Worm (Caenorhabditis elegans) whole organism, L4 larva: ENCODE data around the gene F23H11.7.
A peak's percentile ranks its signal among the peaks of the same experiment; 100 is the strongest.
"Not testable (repeated sequence)": the region's sequence is repeated elsewhere in the genome, so short reads cannot be mapped to it uniquely, and the experiment has no call there.

Source experiments
- D1046.2 ChIP-seq: fragments of 200-800 bp; sonication (Bioruptor generic); IDR thresholded peaks from 2 replicates; pipeline ENCODE4 v1.3.6; 2022; ENCODE audit warnings: missing genetic modification characterization, missing compliant biosample characterization
- F10B5.3 ChIP-seq: sonication (generic microtip); optimal IDR thresholded peaks from 2 replicates; lab custom pipeline; 2016; ENCODE audit warnings: mild to moderate bottlenecking, missing genetic modification characterization, missing compliant biosample characterization
- F26F4.8 ChIP-seq: fragments of 200-800 bp; sonication (Bioruptor generic); conservative IDR thresholded peaks from 2 replicates; pipeline ENCODE4 v1.3.6; 2022; ENCODE audit warnings: missing genetic modification characterization, missing compliant biosample characterization
- F49E8.2 ChIP-seq: sonication (generic microtip); optimal IDR thresholded peaks from 2 replicates; lab custom pipeline; 2016; ENCODE audit warnings: missing compliant biosample characterization, mild to moderate bottlenecking, missing genetic modification characterization, borderline replicate concordance
- T20F7.1 ChIP-seq: fragments of 200-800 bp; sonication (Bioruptor generic); optimal IDR thresholded peaks from 2 replicates; lab custom pipeline; 2018; ENCODE audit warnings: mild to moderate bottlenecking, missing genetic modification characterization, missing compliant biosample characterization
- T26A8.4 ChIP-seq: fragments of 200-800 bp; sonication (Bioruptor generic); IDR thresholded peaks from 2 replicates; pipeline ENCODE4 v1.3.6; 2022; ENCODE audit warnings: missing genetic modification characterization, missing compliant biosample characterization
- Y75B8A.6 ChIP-seq: fragments of 200-800 bp; sonication (Bioruptor generic); IDR thresholded peaks from 2 replicates; pipeline ENCODE4 v1.3.6; 2022; ENCODE audit warnings: missing genetic modification reagents, missing genetic modification characterization, missing compliant biosample characterization
- ZK337.2 ChIP-seq: fragments of 200-800 bp; sonication (Bioruptor generic); IDR thresholded peaks from 2 replicates; pipeline ENCODE4 v1.3.6; 2022; ENCODE audit warnings: missing genetic modification reagents, missing genetic modification characterization, missing compliant biosample characterization
- ama-1 ChIP-seq: fragments of 150-350 bp; optimal IDR thresholded peaks from 2 replicates; lab custom pipeline; 2014; ENCODE audit warnings: inconsistent platforms, mixed read lengths
- arid-1 ChIP-seq: fragments of 200-800 bp; sonication (Bioruptor generic); conservative IDR thresholded peaks from 2 replicates; pipeline ENCODE4 v1.3.6; 2022; ENCODE audit warnings: missing genetic modification reagents, missing genetic modification characterization, missing compliant biosample characterization
- ceh-62 ChIP-seq: sonication (generic microtip); optimal IDR thresholded peaks from 2 replicates; lab custom pipeline; 2017; ENCODE audit warnings: missing biosample characterization, missing genetic modification characterization
- daf-16 ChIP-seq, 3 experiments: sonication (generic microtip); optimal IDR thresholded peaks; 2 replicates each; lab custom pipeline; 2016 to 2017; ENCODE audit warnings: missing genetic modification characterization in 3 of 3, missing genetic modification reagents in 3 of 3, mild to moderate bottlenecking in 2 of 3, missing compliant biosample characterization in 2 of 3, missing biosample characterization in 1 of 3, moderate library complexity in 1 of 3
- daf-19 ChIP-seq: fragments of 200-800 bp; sonication (Bioruptor generic); conservative IDR thresholded peaks from 2 replicates; pipeline ENCODE4 v1.3.6; 2022; ENCODE audit warnings: missing genetic modification characterization, missing compliant biosample characterization
- dmd-8 ChIP-seq: fragments of 200-800 bp; sonication (Bioruptor generic); IDR thresholded peaks from 2 replicates; pipeline ENCODE4 v1.3.6; 2022; ENCODE audit warnings: missing genetic modification characterization, missing compliant biosample characterization
- dmd-9 ChIP-seq: fragments of 200-800 bp; sonication (Bioruptor generic); IDR thresholded peaks from 2 replicates; pipeline ENCODE4 v1.3.6; 2022; ENCODE audit warnings: missing genetic modification reagents, missing genetic modification characterization, missing compliant biosample characterization
- dpl-1 ChIP-seq: fragments of 150-350 bp; optimal IDR thresholded peaks from 2 replicates; lab custom pipeline; 2014; ENCODE audit warnings: missing biosample characterization, missing genetic modification reagents, missing genetic modification characterization
- duxl-1 ChIP-seq: sonication (generic microtip); optimal IDR thresholded peaks from 2 replicates; lab custom pipeline; 2016; ENCODE audit warnings: mild to moderate bottlenecking, missing genetic modification characterization, moderate library complexity, missing compliant biosample characterization; ENCODE audit not compliant: poor library complexity
- egl-27 ChIP-seq: sonication (generic microtip); optimal IDR thresholded peaks from 3 replicates; lab custom pipeline; 2017; ENCODE audit warnings: missing biosample characterization, missing genetic modification reagents, missing genetic modification characterization
- fkh-10 ChIP-seq: fragments of 150-350 bp; optimal IDR thresholded peaks from 2 replicates; lab custom pipeline; 2014; ENCODE audit warnings: missing biosample characterization, missing genetic modification reagents, missing genetic modification characterization
- hlh-30 ChIP-seq: sonication (generic microtip); optimal IDR thresholded peaks from 2 replicates; lab custom pipeline; 2017; ENCODE audit warnings: antibody characterized with exemption, mild to moderate bottlenecking, missing genetic modification characterization, missing compliant biosample characterization; ENCODE audit not compliant: insufficient read depth
- lin-1 ChIP-seq: fragments of 200-800 bp; sonication (Bioruptor generic); IDR thresholded peaks from 2 replicates; pipeline ENCODE4 v1.3.6; 2022; ENCODE audit warnings: missing genetic modification reagents, missing genetic modification characterization, missing compliant biosample characterization
- lir-3 ChIP-seq: sonication (generic microtip); optimal IDR thresholded peaks from 2 replicates; lab custom pipeline; 2016; ENCODE audit warnings: mild to moderate bottlenecking, missing genetic modification characterization, missing compliant biosample characterization
- mep-1 ChIP-seq: fragments of 150-350 bp; sonication (generic microtip); optimal IDR thresholded peaks from 3 replicates; lab custom pipeline; 2014; ENCODE audit warnings: missing biosample characterization, missing genetic modification characterization
- mes-2 ChIP-seq: sonication (generic microtip); optimal IDR thresholded peaks from 2 replicates; lab custom pipeline; 2016; ENCODE audit warnings: missing genotype, mild to moderate bottlenecking, missing genetic modification characterization, missing compliant biosample characterization; ENCODE audit not compliant: poor library complexity, severe bottlenecking
- nhr-10 ChIP-seq: fragments of 150-350 bp; optimal IDR thresholded peaks from 2 replicates; lab custom pipeline; 2014; ENCODE audit warnings: missing biosample characterization, missing genetic modification characterization
- nhr-102 ChIP-seq: sonication (generic microtip); optimal IDR thresholded peaks from 2 replicates; lab custom pipeline; 2016; ENCODE audit warnings: mild to moderate bottlenecking, missing genetic modification characterization, moderate library complexity, missing compliant biosample characterization
- nhr-42 ChIP-seq: fragments of 200-800 bp; sonication (Bioruptor generic); IDR thresholded peaks from 2 replicates; pipeline ENCODE4 v1.3.6; 2022; ENCODE audit warnings: missing genetic modification characterization, missing compliant biosample characterization
- nhr-48 ChIP-seq: sonication (generic microtip); optimal IDR thresholded peaks from 2 replicates; lab custom pipeline; 2016; ENCODE audit warnings: mild to moderate bottlenecking, missing genetic modification characterization, missing compliant biosample characterization
- nhr-6 ChIP-seq: fragments of 150-350 bp; optimal IDR thresholded peaks from 2 replicates; lab custom pipeline; 2014; ENCODE audit warnings: missing biosample characterization, missing genetic modification characterization
- nhr-77 ChIP-seq: fragments of 150-350 bp; optimal IDR thresholded peaks from 2 replicates; lab custom pipeline; 2014; ENCODE audit warnings: missing biosample characterization, missing genetic modification characterization
- pha-4 ChIP-seq, 2 experiments: fragments of 150-350 bp in 1 of 2; fragments of 200-800 bp in 1 of 2; sonication (Bioruptor generic) in 1 of 2; IDR thresholded peaks in 1 of 2; optimal IDR thresholded peaks in 1 of 2; 2 replicates each; pipeline versions ENCODE4 v1.3.6 to Lab custom; 2014 to 2022; ENCODE audit warnings: missing genetic modification characterization in 2 of 2, missing genetic modification reagents in 2 of 2, missing biosample characterization in 1 of 2, missing compliant biosample characterization in 1 of 2
- saeg-2 ChIP-seq: fragments of 200-800 bp; sonication (Bioruptor generic); IDR thresholded peaks from 2 replicates; pipeline ENCODE4 v1.3.6; 2022; ENCODE audit warnings: missing genetic modification reagents, missing genetic modification characterization, missing compliant biosample characterization
- snpc-4 ChIP-seq: fragments of 150-350 bp; optimal IDR thresholded peaks from 2 replicates; lab custom pipeline; 2014; ENCODE audit warnings: missing biosample characterization, missing genetic modification characterization
- spr-1 ChIP-seq: sonication (generic microtip); optimal IDR thresholded peaks from 2 replicates; lab custom pipeline; 2016; ENCODE audit warnings: mild to moderate bottlenecking, missing genetic modification characterization, missing compliant biosample characterization
- unc-130 ChIP-seq: sonication (generic microtip); optimal IDR thresholded peaks from 2 replicates; lab custom pipeline; 2016; ENCODE audit warnings: missing genetic modification reagents, missing genetic modification characterization, missing compliant biosample characterization
- unc-39 ChIP-seq: sonication (generic microtip); optimal IDR thresholded peaks from 2 replicates; lab custom pipeline; 2017; ENCODE audit warnings: missing biosample characterization, missing genetic modification characterization
- unc-62 ChIP-seq, 3 experiments: fragments of 150-350 bp in 1 of 3; sonication (generic microtip); optimal IDR thresholded peaks in 2 of 3; peaks in 1 of 3; 1 replicate in 1 of 3; 2 replicates in 2 of 3; lab custom pipeline; 2014 to 2017; ENCODE audit warnings: missing biosample characterization in 3 of 3, missing genetic modification characterization in 3 of 3, missing genetic modification reagents in 3 of 3, missing genotype in 1 of 3
- zfp-3 ChIP-seq: fragments of 200-800 bp; sonication (Bioruptor generic); conservative IDR thresholded peaks from 2 replicates; pipeline ENCODE4 v1.3.6; 2022; ENCODE audit warnings: missing genetic modification reagents, missing genetic modification characterization, missing compliant biosample characterization

The F23H11.7 gene

ce11 chrIII:936037-936507 is 16.9 kb upstream of the F23H11.7 start, which contains the start of gene fbxa-55 (continued):
- no peak for TF ChIP-seq fkh-10 (GFP tag; lab: Kevin White, UChicago)
- TF ChIP-seq daf-16 (GFP tag; optimal IDR thresholded peaks at IDR 0.05; lab: Kevin White, UChicago), result no peak
- TF ChIP-seq daf-16 (tag; optimal IDR thresholded peaks at IDR 0.05; lab: Kevin White, UChicago), result peak; percentile 51
- TF ChIP-seq egl-27 (tag; lab: Kevin White, UChicago), result no peak
- no peak for TF ChIP-seq dpl-1 (GFP tag; lab: Kevin White, UChicago)
- TF ChIP-seq mep-1 (tag; lab: Kevin White, UChicago), result no peak
- no peak for TF ChIP-seq lin-1 (GFP tag; lab: Robert Waterston, UW)
- no peak for TF ChIP-seq unc-39 (tag; lab: Kevin White, UChicago)
- no peak for TF ChIP-seq D1046.2 (GFP tag; lab: Robert Waterston, UW)
- no peak for TF ChIP-seq ceh-62 (tag; lab: Kevin White, UChicago)
- TF ChIP-seq duxl-1 (tag; lab: Kevin White, UChicago), result no peak
- TF ChIP-seq nhr-42 (GFP tag; lab: Robert Waterston, UW), result no peak
- no peak for TF ChIP-seq dmd-8 (GFP tag; lab: Robert Waterston, UW)
- no peak for TF ChIP-seq zfp-3 (GFP tag; lab: Robert Waterston, UW)
- no peak for TF ChIP-seq F49E8.2 (tag; lab: Kevin White, UChicago)
- no peak for TF ChIP-seq nhr-77 (tag; lab: Kevin White, UChicago)

DNA sequence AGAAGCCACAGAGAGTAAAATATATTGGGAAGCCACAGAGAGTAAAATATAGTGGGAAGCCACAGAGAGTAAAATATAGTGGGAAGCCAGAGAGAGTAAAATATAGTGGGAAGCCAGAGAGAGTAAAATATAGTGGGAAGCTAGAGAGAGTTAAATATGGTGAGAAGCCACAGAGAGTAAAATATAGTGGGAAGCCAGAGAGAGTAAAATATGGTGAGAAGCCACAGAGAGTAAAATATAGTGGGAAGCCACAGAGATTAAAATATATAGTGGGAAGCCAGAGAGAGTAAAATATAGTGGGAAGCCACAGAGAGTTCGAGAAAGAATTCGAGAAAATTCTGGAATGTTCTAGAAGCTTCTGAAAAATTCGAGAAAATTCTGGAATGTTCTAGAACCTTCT is 12.2 kb upstream of the F23H11.7 start:
- TF ChIP-seq lir-3, result peak; percentile 69
- peak; percentile 19 for TF ChIP-seq F10B5.3 (tag; lab: Kevin White, UChicago)
- peak in 1 of 2 experiments; percentile 57 for TF ChIP-seq daf-16 (GFP tag; optimal IDR thresholded peaks at IDR 0.05; lab: Kevin White, UChicago)
- not testable (repeated sequence) for TF ChIP-seq daf-16 (tag; optimal IDR thresholded peaks at IDR 0.05; lab: Kevin White, UChicago)
- TF ChIP-seq nhr-48, result peak; percentile 28
- TF ChIP-seq spr-1, result peak; percentile 65

- TF ChIP-seq arid-1 (GFP tag; lab: Robert Waterston, UW), result no peak
- no peak for TF ChIP-seq F26F4.8 (GFP tag; lab: Robert Waterston, UW)
- TF ChIP-seq F10B5.3 (tag; lab: Kevin White, UChicago), result no peak
Measured at ce11 chrIII:926216-926615, 7.0 kb upstream of the F23H11.7 start, which contains the start of gene pef-1. pef-1 (minus strand) TSS chrIII:926316.

- TF ChIP-seq daf-16 (GFP tag; optimal IDR thresholded peaks at IDR 0.05; lab: Kevin White, UChicago) (no peak), daf-16 (tag; optimal IDR thresholded peaks at IDR 0.05; lab: Kevin White, UChicago) (no peak), dmd-9 (GFP tag; lab: Robert Waterston, UW) (no peak), unc-62 (GFP tag; optimal IDR thresholded peaks at IDR 0.05 in 1 of 2; lab: Kevin White, UChicago) (no peak), unc-62 (tag; optimal IDR thresholded peaks at IDR 0.05; lab: Kevin White, UChicago) (no peak), nhr-10 (tag; lab: Kevin White, UChicago) (no peak), unc-39 (tag; lab: Kevin White, UChicago) (no peak), Y75B8A.6 (GFP tag; lab: Robert Waterston, UW) (no peak), zfp-3 (GFP tag; lab: Robert Waterston, UW) (no peak), ZK337.2 (no peak), mep-1 (tag; lab: Kevin White, UChicago) (no peak), T26A8.4 (no peak)
Measured at ce11 chrIII:916897-917296, 2.3 kb downstream of the F23H11.7 start, which contains the start of gene idpp-13. idpp-13 (minus strand) TSS chrIII:916997.

ce11 chrIII:910540-911311 is 8.5 kb downstream of the F23H11.7 start, which contains the start of the genes F23H11.5 and bra-2:
F23H11.5 (minus strand) TSS chrIII:910590.
bra-2 (plus strand) TSS chrIII:911261.
- no peak for TF ChIP-seq snpc-4 (tag; lab: Kevin White, UChicago)
- TF ChIP-seq dpl-1 (GFP tag; lab: Kevin White, UChicago), result peak; percentile 5
- peak; percentile 24 for TF ChIP-seq ama-1 (lab: Kevin White, UChicago)
- TF ChIP-seq pha-4 (GFP tag; IDR thresholded peaks at IDR 0.05; lab: Robert Waterston, UW), result no peak
- peak; percentile 43 for TF ChIP-seq pha-4 (tag; optimal IDR thresholded peaks at IDR 0.05; lab: Kevin White, UChicago)
- TF ChIP-seq Y75B8A.6 (GFP tag; lab: Robert Waterston, UW), result no peak
- peak; percentile 1 for TF ChIP-seq hlh-30 (tag; lab: Kevin White, UChicago)
- TF ChIP-seq T20F7.1 (GFP tag; lab: Kevin White, UChicago), result peak; percentile 95
- no peak for TF ChIP-seq nhr-102 (tag; lab: Kevin White, UChicago)
- peak; percentile 60 for TF ChIP-seq mes-2 (tag; lab: Kevin White, UChicago)
- no peak for TF ChIP-seq saeg-2 (GFP tag; lab: Robert Waterston, UW)
- no peak for TF ChIP-seq T26A8.4
- TF ChIP-seq unc-130 (GFP tag; lab: Kevin White, UChicago), result no peak
- no peak for TF ChIP-seq daf-19
- peak; percentile 41 for TF ChIP-seq nhr-6 (tag; lab: Kevin White, UChicago)
